Worm (Caenorhabditis elegans) whole organism, L3 larva: Measurements from ENCODE around the gene xpo-3.

Experiments used
- ceh-82 ChIP-seq: fragments of 150-350 bp; optimal IDR thresholded peaks from 2 replicates; lab custom pipeline; 2014; ENCODE audit warnings: missing biosample characterization, missing genetic modification characterization
- fkh-2 ChIP-seq: fragments of 150-350 bp; optimal IDR thresholded peaks from 2 replicates; lab custom pipeline; 2014; ENCODE audit warnings: missing biosample characterization, missing genetic modification reagents, missing genetic modification characterization
- nhr-25 ChIP-seq: sonication (generic microtip); optimal IDR thresholded peaks from 2 replicates; lab custom pipeline; 2017; ENCODE audit warnings: missing biosample characterization, missing genetic modification characterization

- TF ChIP-seq nhr-25 (tag; lab: Kevin White, UChicago) (no peak), fkh-2 (tag; lab: Kevin White, UChicago) (no peak), ceh-82 (no peak)
Observed at ce11 chrIV:7967006-7967405, 43.2 kb upstream of the xpo-3 start, which contains the start of gene F57H12.5.
